Fruit fly (Drosophila melanogaster): ENCODE measurements around the gene CG33489.

Gene CG33489

dm6 chr3L:11596585-11597252 lies 19.9 kb upstream of the CG33489 start, which contains the start of gene CG7368:
Gene CG7368, plus strand, starts transcription at chr3L:11597202.
- TF ChIP-seq svp (GFP tag) (no peak), Eip78C (GFP tag) (peak; percentile 34), CG7368 (GFP tag; optimal IDR thresholded peaks at IDR 0.05) (peak; percentile 44)

- TF ChIP-seq dac (GFP tag; optimal IDR thresholded peaks at IDR 0.05) = no peak
- TF ChIP-seq ss (GFP tag; optimal IDR thresholded peaks at IDR 0.05) = peak in 1 of 2 experiments; percentile 45
- no peak for TF ChIP-seq CG1621 (tag; optimal IDR thresholded peaks at IDR 0.05)
- peak; percentile 17 for TF ChIP-seq esn (GFP tag; optimal IDR thresholded peaks at IDR 0.05)
- TF ChIP-seq CG32006 (GFP tag; optimal IDR thresholded peaks at IDR 0.05) = peak; percentile 56
- TF ChIP-seq Sox14 (GFP tag; optimal IDR thresholded peaks at IDR 0.05) = no peak
- peak; percentile 61; the same call in 2 of the 3 replicates for TF ChIP-seq CG6163 (GFP tag; IDR thresholded peaks at IDR 0.05)
- peak; percentile 22 for TF ChIP-seq CG34406 (GFP tag; optimal IDR thresholded peaks at IDR 0.05)
- TF ChIP-seq Eip78C (GFP tag) = peak; percentile 62
- no peak for TF ChIP-seq CG9139 (GFP tag; optimal IDR thresholded peaks at IDR 0.05)
- peak; percentile 60 for TF ChIP-seq Ets96B (tag; optimal IDR thresholded peaks at IDR 0.05)
- TF ChIP-seq Hr39 (GFP tag; optimal IDR thresholded peaks at IDR 0.05) = no peak
- TF ChIP-seq CG15336 (GFP tag; IDR thresholded peaks at IDR 0.05) = peak; percentile 75
- TF ChIP-seq lz (GFP tag; optimal IDR thresholded peaks at IDR 0.05) = no peak
- TF ChIP-seq Blimp-1 (GFP tag; optimal IDR thresholded peaks at IDR 0.05) = no peak
- peak; percentile 26 for TF ChIP-seq CG10669 (GFP tag; optimal IDR thresholded peaks at IDR 0.05)
- peak; percentile 43 for TF ChIP-seq CG6276 (GFP tag; optimal IDR thresholded peaks at IDR 0.05)
- TF ChIP-seq CG8632 (GFP tag; optimal IDR thresholded peaks at IDR 0.05) = peak; percentile 23
- TF ChIP-seq CG6808 (GFP tag; optimal IDR thresholded peaks at IDR 0.05) = peak; percentile 29
- no peak for TF ChIP-seq Eip75B (GFP tag; optimal IDR thresholded peaks at IDR 0.05)
- no peak for TF ChIP-seq fd85E (GFP tag; optimal IDR thresholded peaks at IDR 0.05)
- no peak for TF ChIP-seq CG8319 (GFP tag; optimal IDR thresholded peaks at IDR 0.05)
- no peak for TF ChIP-seq CG31627 (GFP tag; optimal IDR thresholded peaks at IDR 0.05)
- TF ChIP-seq Eip93F (GFP tag; optimal IDR thresholded peaks at IDR 0.05) = no peak
- TF ChIP-seq eg (GFP tag; IDR thresholded peaks at IDR 0.05) = 0 out of 3 replicates have a peak, but pooled peaks have one; percentile 54
- TF ChIP-seq fkh (GFP tag; optimal IDR thresholded peaks at IDR 0.05) = no peak
- peak; percentile 21 for TF ChIP-seq acj6 (GFP tag; optimal IDR thresholded peaks at IDR 0.05)
- no peak for TF ChIP-seq Met (GFP tag; optimal IDR thresholded peaks at IDR 0.05)
- TF ChIP-seq pdm3 (GFP tag; optimal IDR thresholded peaks at IDR 0.05) = peak; percentile 26
- no peak for TF ChIP-seq Hr38 (GFP tag; optimal IDR thresholded peaks at IDR 0.05)
- no peak for TF ChIP-seq CG7368 (GFP tag; optimal IDR thresholded peaks at IDR 0.05)
- TF ChIP-seq Gug (GFP tag; IDR thresholded peaks at IDR 0.05) = peak; percentile 33; the same call in 1 of the 2 replicates
- TF ChIP-seq Ets21C (GFP tag; optimal IDR thresholded peaks at IDR 0.05) = no peak
- peak; percentile 10 for TF ChIP-seq CG10631 (GFP tag; optimal IDR thresholded peaks at IDR 0.05)
- peak; percentile 35 for TF ChIP-seq CG3032 (tag; optimal IDR thresholded peaks at IDR 0.05)
- TF ChIP-seq OdsH (GFP tag; optimal IDR thresholded peaks at IDR 0.05) = peak; percentile 28
- TF ChIP-seq CG6854 (GFP tag; optimal IDR thresholded peaks at IDR 0.05) = no peak
- peak; percentile 42 for TF ChIP-seq achi (GFP tag; optimal IDR thresholded peaks at IDR 0.05)
- TF ChIP-seq topi (GFP tag; optimal IDR thresholded peaks at IDR 0.05) = no peak
- TF ChIP-seq Smox (GFP tag; optimal IDR thresholded peaks at IDR 0.05) = no peak
- TF ChIP-seq CG11762 (GFP tag; optimal IDR thresholded peaks at IDR 0.05; ENCODE audit: insufficient read depth) = no peak
- TF ChIP-seq CG4318 (GFP tag; optimal IDR thresholded peaks at IDR 0.05) = peak; percentile 2
- TF ChIP-seq Hr4 (GFP tag; optimal IDR thresholded peaks at IDR 0.05) = peak; percentile 42
- TF ChIP-seq vri (GFP tag; optimal IDR thresholded peaks at IDR 0.05) = no peak
- peak; percentile 9 for TF ChIP-seq net (GFP tag; optimal IDR thresholded peaks at IDR 0.05)
- TF ChIP-seq CG8119 (GFP tag; IDR thresholded peaks at IDR 0.05) = peak; percentile 82
- TF ChIP-seq Sox102F (GFP tag; optimal IDR thresholded peaks at IDR 0.05) = no peak
- peak; percentile 44 for TF ChIP-seq dsx (GFP tag; optimal IDR thresholded peaks at IDR 0.05; ENCODE audit: poor library complexity, severe bottlenecking)
Observed at dm6 chr3L:11593778-11594177, 16.9 kb upstream of the CG33489 start.

All from whole organism, prepupa.